Worm (Caenorhabditis elegans) whole organism, late embryonic: ENCODE data around the gene EGAP2.2.
A peak's percentile ranks its signal among the peaks of the same experiment; 100 is the strongest.

Experiments
- C08G9.2 ChIP-seq: sonication (generic microtip); optimal IDR thresholded peaks from 2 replicates; lab custom pipeline; 2016; ENCODE audit warnings: mild to moderate bottlenecking, missing genetic modification characterization, moderate library complexity, missing compliant biosample characterization
- F13H6.1 ChIP-seq: sonication (generic microtip); optimal IDR thresholded peaks from 2 replicates; lab custom pipeline; 2016; ENCODE audit warnings: missing genetic modification characterization, missing compliant biosample characterization
- K02D7.2 ChIP-seq: sonication (generic microtip); optimal IDR thresholded peaks from 2 replicates; lab custom pipeline; 2017; ENCODE audit warnings: mild to moderate bottlenecking, missing genetic modification characterization, missing compliant biosample characterization
- K09A11.1 ChIP-seq: sonication (generic microtip); optimal IDR thresholded peaks from 2 replicates; lab custom pipeline; 2017; ENCODE audit warnings: antibody characterized with exemption, mild to moderate bottlenecking, missing genetic modification characterization, missing compliant biosample characterization; ENCODE audit not compliant: insufficient read depth
- Y22D7AL.16 ChIP-seq: sonication (generic microtip); optimal IDR thresholded peaks from 2 replicates; lab custom pipeline; 2016; ENCODE audit warnings: missing genetic modification characterization, missing compliant biosample characterization
- ahr-1 ChIP-seq: sonication (generic microtip); optimal IDR thresholded peaks from 2 replicates; lab custom pipeline; 2016; ENCODE audit warnings: missing genetic modification characterization, missing compliant biosample characterization
- ama-1 ChIP-seq: fragments of 150-350 bp; optimal IDR thresholded peaks from 2 replicates; lab custom pipeline; 2014
- ceh-14 ChIP-seq: sonication (generic microtip); optimal IDR thresholded peaks from 2 replicates; lab custom pipeline; 2016; ENCODE audit warnings: missing genotype, missing genetic modification characterization, missing compliant biosample characterization
- ceh-18 ChIP-seq: sonication (generic microtip); optimal IDR thresholded peaks from 2 replicates; lab custom pipeline; 2016; ENCODE audit warnings: missing genetic modification characterization, missing compliant biosample characterization
- ceh-22 ChIP-seq: sonication (generic microtip); optimal IDR thresholded peaks from 2 replicates; lab custom pipeline; 2017; ENCODE audit warnings: missing biosample characterization, missing genetic modification characterization
- ceh-30 ChIP-seq: fragments of 150-350 bp; optimal IDR thresholded peaks from 2 replicates; lab custom pipeline; 2014; ENCODE audit warnings: missing biosample characterization, missing genetic modification characterization
- ceh-34 ChIP-seq: sonication (generic microtip); optimal IDR thresholded peaks from 2 replicates; lab custom pipeline; 2016; ENCODE audit warnings: mild to moderate bottlenecking, missing genetic modification characterization, missing compliant biosample characterization
- ceh-48 ChIP-seq: sonication (generic microtip); optimal IDR thresholded peaks from 2 replicates; lab custom pipeline; 2016; ENCODE audit warnings: missing genetic modification characterization, inconsistent platforms, missing compliant biosample characterization
- ceh-6 ChIP-seq: fragments of 200-800 bp; sonication (Bioruptor generic); optimal IDR thresholded peaks from 2 replicates; lab custom pipeline; 2018; ENCODE audit warnings: mild to moderate bottlenecking, missing genetic modification characterization, missing compliant biosample characterization
- ceh-9 ChIP-seq: sonication (generic microtip); optimal IDR thresholded peaks from 2 replicates; lab custom pipeline; 2016; ENCODE audit warnings: mild to moderate bottlenecking, missing genetic modification characterization, inconsistent platforms, missing compliant biosample characterization
- che-1 ChIP-seq: sonication (generic microtip); optimal IDR thresholded peaks from 2 replicates; lab custom pipeline; 2016; ENCODE audit warnings: mild to moderate bottlenecking, missing genetic modification characterization, missing compliant biosample characterization
- dve-1 ChIP-seq: sonication (generic microtip); optimal IDR thresholded peaks from 2 replicates; lab custom pipeline; 2017; ENCODE audit warnings: antibody characterized with exemption, mild to moderate bottlenecking, missing genetic modification characterization, missing compliant biosample characterization
- elt-2 ChIP-seq: sonication (generic microtip); optimal IDR thresholded peaks from 2 replicates; lab custom pipeline; 2016; ENCODE audit warnings: missing genetic modification reagents, missing genetic modification characterization, missing compliant biosample characterization
- elt-4 ChIP-seq: sonication (generic microtip); optimal IDR thresholded peaks from 2 replicates; lab custom pipeline; 2016; ENCODE audit warnings: missing genetic modification characterization, missing compliant biosample characterization
- eyg-1 ChIP-seq: sonication (generic microtip); optimal IDR thresholded peaks from 2 replicates; lab custom pipeline; 2016; ENCODE audit warnings: missing genotype, missing genetic modification characterization, missing compliant biosample characterization
- fkh-10 ChIP-seq: fragments of 150-350 bp; optimal IDR thresholded peaks from 2 replicates; lab custom pipeline; 2014; ENCODE audit warnings: missing biosample characterization, missing genetic modification reagents, missing genetic modification characterization
- fkh-6 ChIP-seq: sonication (generic microtip); optimal IDR thresholded peaks from 2 replicates; lab custom pipeline; 2016; ENCODE audit warnings: missing genetic modification characterization, missing compliant biosample characterization
- hlh-13 ChIP-seq: fragments of 200-800 bp; sonication (Bioruptor generic); optimal IDR thresholded peaks from 2 replicates; lab custom pipeline; 2018; ENCODE audit warnings: mild to moderate bottlenecking, missing genetic modification characterization, missing compliant biosample characterization
- hlh-30 ChIP-seq: sonication (generic microtip); optimal IDR thresholded peaks from 2 replicates; lab custom pipeline; 2017; ENCODE audit warnings: antibody characterized with exemption, missing genetic modification characterization, missing compliant biosample characterization; ENCODE audit not compliant: insufficient read depth
- hlh-6 ChIP-seq: sonication (generic microtip); optimal IDR thresholded peaks from 2 replicates; lab custom pipeline; 2016; ENCODE audit warnings: missing genotype, missing genetic modification characterization, missing compliant biosample characterization
- madf-2 ChIP-seq: sonication (generic microtip); optimal IDR thresholded peaks from 2 replicates; lab custom pipeline; 2017; ENCODE audit warnings: missing genetic modification characterization, missing compliant biosample characterization
- nfya-1 ChIP-seq: sonication (generic microtip); optimal IDR thresholded peaks from 2 replicates; lab custom pipeline; 2017; ENCODE audit warnings: missing genetic modification characterization, mild to moderate bottlenecking, missing compliant biosample characterization, antibody characterized with exemption, moderate library complexity
- nhr-11 ChIP-seq: fragments of 150-350 bp; optimal IDR thresholded peaks from 2 replicates; lab custom pipeline; 2014; ENCODE audit warnings: missing biosample characterization, missing genetic modification characterization
- npax-4 ChIP-seq: sonication (generic microtip); optimal IDR thresholded peaks from 2 replicates; lab custom pipeline; 2016; ENCODE audit warnings: missing genetic modification characterization, missing compliant biosample characterization
- pha-2 ChIP-seq: sonication (generic microtip); optimal IDR thresholded peaks from 2 replicates; lab custom pipeline; 2017; ENCODE audit warnings: mild to moderate bottlenecking, missing genetic modification characterization, missing compliant biosample characterization
- sox-2 ChIP-seq: fragments of 200-800 bp; sonication (Bioruptor generic); IDR thresholded peaks from 2 replicates; pipeline ENCODE4 v1.3.6; 2022; ENCODE audit warnings: missing genetic modification reagents, missing genetic modification characterization, missing compliant biosample characterization
- sox-4 ChIP-seq: sonication (generic microtip); optimal IDR thresholded peaks from 2 replicates; lab custom pipeline; 2017; ENCODE audit warnings: mild to moderate bottlenecking, missing genetic modification characterization, inconsistent platforms, missing compliant biosample characterization
- syd-9 ChIP-seq: sonication (generic microtip); optimal IDR thresholded peaks from 2 replicates; lab custom pipeline; 2016; ENCODE audit warnings: mild to moderate bottlenecking, missing genetic modification characterization, moderate library complexity, missing compliant biosample characterization
- tbx-7 ChIP-seq: sonication (generic microtip); optimal IDR thresholded peaks from 2 replicates; lab custom pipeline; 2016; ENCODE audit warnings: missing genotype, missing genetic modification characterization, missing compliant biosample characterization
- ttx-3 ChIP-seq: sonication (generic microtip); optimal IDR thresholded peaks from 2 replicates; lab custom pipeline; 2016; ENCODE audit warnings: missing genetic modification reagents, missing genetic modification characterization, missing compliant biosample characterization
- unc-3 ChIP-seq, 2 experiments: fragments of 200-800 bp in 1 of 2; sonication (Bioruptor generic) in 1 of 2; sonication (generic microtip) in 1 of 2; conservative IDR thresholded peaks in 1 of 2; optimal IDR thresholded peaks in 1 of 2; 2 replicates each; pipeline versions ENCODE4 v1.3.6 to Lab custom; 2016 to 2022; ENCODE audit warnings: missing compliant biosample characterization in 2 of 2, missing genetic modification characterization in 2 of 2, missing genetic modification reagents in 1 of 2
- unc-86 ChIP-seq: sonication (generic microtip); optimal IDR thresholded peaks from 2 replicates; lab custom pipeline; 2016; ENCODE audit warnings: missing genetic modification characterization, missing compliant biosample characterization

EGAP2.2 gene

ce11 chrII:5191766-5192165 is 37.9 kb upstream of the EGAP2.2 start:
- TF ChIP-seq unc-3 (GFP tag; conservative IDR thresholded peaks at IDR 0.05; lab: Robert Waterston, UW) (no peak), unc-3 (tag; optimal IDR thresholded peaks at IDR 0.05; lab: Kevin White, UChicago) (no peak), npax-4 (no peak), syd-9 (no peak), elt-2 (peak; percentile 71), hlh-13 (GFP tag; lab: Kevin White, UChicago) (no peak), hlh-30 (tag; lab: Kevin White, UChicago) (no peak), fkh-6 (tag; lab: Kevin White, UChicago) (no peak)

ce11 chrII:5194066-5194465 is 35.6 kb upstream of the EGAP2.2 start, which contains the start of gene msp-49:
msp-49 (plus strand) TSS chrII:5194366.
- TF ChIP-seq ceh-14 (tag; lab: Kevin White, UChicago) = no peak
- TF ChIP-seq ceh-30 = no peak
- no peak for TF ChIP-seq ceh-9 (tag; lab: Kevin White, UChicago)
- TF ChIP-seq fkh-6 (tag; lab: Kevin White, UChicago) = no peak
- TF ChIP-seq nfya-1 (tag; lab: Kevin White, UChicago) = no peak
- no peak for TF ChIP-seq madf-2
- TF ChIP-seq ceh-48 (tag; lab: Kevin White, UChicago) = no peak
- TF ChIP-seq che-1 (tag; lab: Kevin White, UChicago) = no peak
- TF ChIP-seq ceh-22 (tag; lab: Kevin White, UChicago) = no peak
- TF ChIP-seq K09A11.1 = no peak
- TF ChIP-seq C08G9.2 (tag; lab: Kevin White, UChicago) = no peak
- no peak for TF ChIP-seq elt-4 (tag; lab: Kevin White, UChicago)
- no peak for TF ChIP-seq eyg-1 (tag; lab: Kevin White, UChicago)
- TF ChIP-seq pha-2 (tag; lab: Kevin White, UChicago) = no peak
- no peak for TF ChIP-seq fkh-10 (GFP tag; lab: Kevin White, UChicago)

ce11 chrII:5195504-5195903 is 34.2 kb upstream of the EGAP2.2 start, which contains the start of gene C34F11.5:
C34F11.5 (plus strand) TSS chrII:5195804.
- TF ChIP-seq tbx-7 (tag; lab: Kevin White, UChicago) = no peak
- no peak for TF ChIP-seq nfya-1 (tag; lab: Kevin White, UChicago)
- TF ChIP-seq Y22D7AL.16 (tag; lab: Kevin White, UChicago) = no peak
- TF ChIP-seq dve-1 = no peak
- no peak for TF ChIP-seq ahr-1 (tag; lab: Kevin White, UChicago)
- TF ChIP-seq K02D7.2 (tag; lab: Kevin White, UChicago) = no peak
- no peak for TF ChIP-seq madf-2
- no peak for TF ChIP-seq ceh-18 (tag; lab: Kevin White, UChicago)
- no peak for TF ChIP-seq unc-86 (tag; lab: Kevin White, UChicago)
- no peak for TF ChIP-seq sox-2 (GFP tag; lab: Robert Waterston, UW)
- no peak for TF ChIP-seq che-1 (tag; lab: Kevin White, UChicago)
- no peak for TF ChIP-seq nhr-11 (tag; lab: Kevin White, UChicago)
- TF ChIP-seq hlh-30 (tag; lab: Kevin White, UChicago) = no peak
- no peak for TF ChIP-seq ceh-6
- no peak for TF ChIP-seq ceh-34 (tag; lab: Kevin White, UChicago)
- no peak for TF ChIP-seq ceh-48 (tag; lab: Kevin White, UChicago)
- no peak for TF ChIP-seq F13H6.1 (tag; lab: Kevin White, UChicago)
- TF ChIP-seq ceh-14 (tag; lab: Kevin White, UChicago) = no peak
- TF ChIP-seq ama-1 (lab: Kevin White, UChicago) = no peak
- TF ChIP-seq K09A11.1 = no peak

- TF ChIP-seq Y22D7AL.16 (tag; lab: Kevin White, UChicago) (no peak), hlh-6 (tag; lab: Kevin White, UChicago) (no peak), che-1 (tag; lab: Kevin White, UChicago) (no peak), ttx-3 (tag; lab: Kevin White, UChicago) (no peak), hlh-30 (tag; lab: Kevin White, UChicago) (no peak), sox-4 (tag; lab: Kevin White, UChicago) (no peak), ceh-9 (tag; lab: Kevin White, UChicago) (no peak)
Observed at ce11 chrII:5199497-5199896, 30.2 kb upstream of the EGAP2.2 start, which contains the start of gene msp-50. msp-50 (plus strand) TSS chrII:5199797.
